Worm (Caenorhabditis elegans): Measurements from ENCODE around the gene pyk-2.

Gene pyk-2

ce11 chrIV:10936906-10937540 lies 27.3 kb downstream of the pyk-2 start, which contains the start of gene fic-1:
TSS of gene fic-1 (plus strand) at chrIV:10937454.
- TF ChIP-seq ceh-48 (tag; optimal IDR thresholded peaks at IDR 0.05) = peak; percentile 98
- no peak for TF ChIP-seq pat-9 (tag; optimal IDR thresholded peaks at IDR 0.05)
- peak; percentile 99 for TF ChIP-seq unc-42 (tag; optimal IDR thresholded peaks at IDR 0.05)
- TF ChIP-seq unc-55 (GFP tag; optimal IDR thresholded peaks at IDR 0.05) = peak; percentile 13
- peak; percentile 78 for TF ChIP-seq ceh-31 (tag; optimal IDR thresholded peaks at IDR 0.05)
- TF ChIP-seq sox-4 (tag; optimal IDR thresholded peaks at IDR 0.05) = no peak
- TF ChIP-seq gmeb-2 (tag; optimal IDR thresholded peaks at IDR 0.05) = no peak
- TF ChIP-seq tbx-2 (tag; optimal IDR thresholded peaks at IDR 0.05) = peak; percentile 18
- TF ChIP-seq mec-3 (tag; optimal IDR thresholded peaks at IDR 0.05; ENCODE audit: borderline replicate concordance) = no peak
- TF ChIP-seq hlh-30 (tag; optimal IDR thresholded peaks at IDR 0.05; ENCODE audit: insufficient read depth) = peak; percentile 56
- TF ChIP-seq elt-2 (tag; optimal IDR thresholded peaks at IDR 0.05) = no peak
- peak; percentile 52 for TF ChIP-seq nfya-1 (tag; optimal IDR thresholded peaks at IDR 0.05)

ce11 chrIV:10948797-10949196 lies 39.1 kb downstream of the pyk-2 start, which contains the start of gene Y69E1A.1:
TSS of gene Y69E1A.1 (minus strand) at chrIV:10948897.
- TF ChIP-seq hlh-6 (tag; optimal IDR thresholded peaks at IDR 0.05) (no peak), lin-11 (tag; optimal IDR thresholded peaks at IDR 0.05) (no peak)

ce11 chrIV:10949510-10949909 lies 39.8 kb downstream of the pyk-2 start, which contains the start of gene nsph-3.1:
TSS of gene nsph-3.1 (plus strand) at chrIV:10949810.
- TF ChIP-seq ref-2 (tag; optimal IDR thresholded peaks at IDR 0.05) = no peak
- no peak for TF ChIP-seq odd-2 (tag; optimal IDR thresholded peaks at IDR 0.05)
- TF ChIP-seq zip-5 (tag; optimal IDR thresholded peaks at IDR 0.05) = no peak
- no peak for TF ChIP-seq ama-1 (optimal IDR thresholded peaks at IDR 0.05)
- TF ChIP-seq ceh-31 (tag; optimal IDR thresholded peaks at IDR 0.05) = no peak
- TF ChIP-seq Y22D7AL.16 (tag; optimal IDR thresholded peaks at IDR 0.05) = no peak

DNA sequence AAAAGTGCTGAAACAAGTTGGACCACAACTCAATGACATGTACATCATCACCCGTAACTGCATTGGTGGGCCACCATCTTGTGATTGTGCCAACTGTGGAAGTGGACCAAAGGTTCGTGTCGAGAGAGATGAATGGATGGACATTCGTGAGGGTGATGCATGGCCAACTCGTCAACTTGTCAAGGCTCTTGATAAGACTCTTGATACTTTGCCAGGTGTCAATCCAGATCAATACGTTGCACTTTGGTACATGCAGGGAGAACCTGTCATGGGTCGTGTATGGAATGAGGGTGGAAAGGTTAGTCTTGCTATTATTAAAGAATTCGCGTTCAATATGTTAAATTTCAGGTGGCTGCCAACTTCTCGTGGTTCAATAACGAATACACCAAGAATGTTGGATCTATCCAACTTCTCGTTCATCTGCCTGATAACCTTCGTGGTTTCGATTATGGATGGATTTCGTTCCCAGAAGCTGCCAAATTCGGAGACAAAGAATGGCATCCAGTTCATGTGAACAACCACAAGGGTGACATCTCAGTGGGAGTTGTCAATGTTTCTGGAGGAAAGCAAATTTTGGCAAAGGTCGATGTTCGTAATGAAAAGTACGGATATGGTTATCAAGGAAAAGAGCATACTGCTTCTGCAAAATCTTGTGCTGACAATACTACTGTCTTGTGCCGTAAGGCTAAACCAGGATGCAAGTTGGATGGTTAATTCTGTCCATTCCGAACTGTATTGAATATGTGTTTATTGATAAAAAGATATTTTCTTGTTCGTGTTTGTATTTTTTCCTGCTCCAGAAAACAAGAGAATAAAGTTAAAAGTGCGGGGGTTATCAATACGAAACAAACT lies 40.9 kb downstream of the pyk-2 start:
- no peak for TF ChIP-seq sox-4 (tag; optimal IDR thresholded peaks at IDR 0.05)
- TF ChIP-seq K09A11.1 (tag; optimal IDR thresholded peaks at IDR 0.05; ENCODE audit: insufficient read depth) = no peak
- TF ChIP-seq syd-9 (tag; optimal IDR thresholded peaks at IDR 0.05) = no peak
- TF ChIP-seq hlh-15 (tag; optimal IDR thresholded peaks at IDR 0.05) = no peak
- TF ChIP-seq ets-4 (tag; optimal IDR thresholded peaks at IDR 0.05) = no peak
- TF ChIP-seq unc-42 (tag; optimal IDR thresholded peaks at IDR 0.05) = no peak
- TF ChIP-seq ceh-9 (tag; optimal IDR thresholded peaks at IDR 0.05) = no peak
- TF ChIP-seq unc-55 (GFP tag; optimal IDR thresholded peaks at IDR 0.05) = no peak
- no peak for TF ChIP-seq Y22D7AL.16 (tag; optimal IDR thresholded peaks at IDR 0.05)
- TF ChIP-seq nhr-11 (tag; optimal IDR thresholded peaks at IDR 0.05) = no peak
- no peak for TF ChIP-seq ztf-16 (tag; optimal IDR thresholded peaks at IDR 0.05)
- no peak for TF ChIP-seq madf-2 (tag; optimal IDR thresholded peaks at IDR 0.05)
- TF ChIP-seq eyg-1 (tag; optimal IDR thresholded peaks at IDR 0.05) = no peak
- TF ChIP-seq che-1 (tag; optimal IDR thresholded peaks at IDR 0.05) = no peak
- no peak for TF ChIP-seq ceh-31 (tag; optimal IDR thresholded peaks at IDR 0.05)
- no peak for TF ChIP-seq ceh-14 (tag; optimal IDR thresholded peaks at IDR 0.05)
- no peak for TF ChIP-seq pros-1 (tag; optimal IDR thresholded peaks at IDR 0.05)

DNA sequence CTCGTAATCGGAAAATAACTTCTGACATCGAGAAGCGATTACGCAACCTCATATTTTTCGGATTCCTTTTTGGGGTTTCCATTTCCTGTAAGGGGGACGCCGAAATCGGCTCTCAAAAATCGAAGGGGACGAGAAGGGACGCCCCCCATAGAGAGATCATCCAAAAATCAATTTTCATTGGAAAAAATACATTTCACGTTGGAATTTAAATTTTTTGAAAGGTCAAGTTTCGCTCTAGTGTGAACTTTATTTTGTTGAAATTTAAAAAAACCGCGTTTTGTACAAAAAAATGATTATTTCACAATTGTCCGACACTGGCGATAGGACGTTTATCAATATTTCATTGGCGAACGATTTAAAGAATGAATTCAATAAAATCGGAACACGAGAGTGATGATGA lies 42.3 kb downstream of the pyk-2 start, which contains the start of gene Y69E1A.3:
TSS of gene Y69E1A.3 (plus strand) at position 301 of the 400 bp plus-strand sequence.
- TF ChIP-seq ceh-2 (tag; optimal IDR thresholded peaks at IDR 0.05) (no peak), F13H6.1 (tag; optimal IDR thresholded peaks at IDR 0.05) (no peak), hlh-30 (tag; optimal IDR thresholded peaks at IDR 0.05; ENCODE audit: insufficient read depth) (no peak), ceh-48 (tag; optimal IDR thresholded peaks at IDR 0.05) (no peak), ceh-31 (tag; optimal IDR thresholded peaks at IDR 0.05) (no peak), lim-6 (tag; optimal IDR thresholded peaks at IDR 0.05) (no peak), rnt-1 (tag; optimal IDR thresholded peaks at IDR 0.05) (no peak), nhr-11 (tag; optimal IDR thresholded peaks at IDR 0.05) (no peak), hlh-13 (GFP tag; optimal IDR thresholded peaks at IDR 0.05) (no peak), zip-5 (tag; optimal IDR thresholded peaks at IDR 0.05) (no peak), pha-4 (tag; optimal IDR thresholded peaks at IDR 0.05) (no peak), ceh-18 (tag; optimal IDR thresholded peaks at IDR 0.05) (no peak), npax-4 (tag; optimal IDR thresholded peaks at IDR 0.05) (no peak), pag-3 (tag; optimal IDR thresholded peaks at IDR 0.05; ENCODE audit: borderline replicate concordance) (no peak), sdc-2 (tag; optimal IDR thresholded peaks at IDR 0.05) (no peak), che-1 (tag; optimal IDR thresholded peaks at IDR 0.05) (no peak), fkh-6 (tag; optimal IDR thresholded peaks at IDR 0.05) (no peak), dmd-4 (tag; optimal IDR thresholded peaks at IDR 0.05; ENCODE audit: borderline replicate concordance) (no peak), unc-42 (tag; optimal IDR thresholded peaks at IDR 0.05) (no peak)

Data from whole organism, late embryonic.